Worm (Caenorhabditis elegans) whole organism, L3 larva: ENCODE measurements around the gene C34C12.8.

ENCODE experiments used
- R02D3.7 ChIP-seq: fragments of 150-350 bp; optimal IDR thresholded peaks from 2 replicates; lab custom pipeline; 2014; ENCODE audit warnings: missing biosample characterization, missing genetic modification characterization
- ZK546.5 ChIP-seq: sonication (generic microtip); optimal IDR thresholded peaks from 2 replicates; lab custom pipeline; 2017; ENCODE audit warnings: missing biosample characterization, missing genetic modification characterization
- aly-2 ChIP-seq: fragments of 150-350 bp; optimal IDR thresholded peaks from 2 replicates; lab custom pipeline; 2014; ENCODE audit warnings: missing biosample characterization, missing genetic modification characterization
- ama-1 ChIP-seq: fragments of 150-350 bp; optimal IDR thresholded peaks from 2 replicates; lab custom pipeline; 2018
- ceh-16 ChIP-seq: sonication (generic microtip); optimal IDR thresholded peaks from 2 replicates; lab custom pipeline; 2017; ENCODE audit warnings: missing biosample characterization, missing genetic modification characterization
- ceh-28 ChIP-seq: fragments of 150-350 bp; optimal IDR thresholded peaks from 2 replicates; lab custom pipeline; 2014; ENCODE audit warnings: missing biosample characterization, missing genetic modification reagents, missing genetic modification characterization
- ceh-82 ChIP-seq: fragments of 150-350 bp; optimal IDR thresholded peaks from 2 replicates; lab custom pipeline; 2014; ENCODE audit warnings: missing biosample characterization, missing genetic modification characterization
- ceh-9 ChIP-seq: sonication (generic microtip); optimal IDR thresholded peaks from 2 replicates; lab custom pipeline; 2018; ENCODE audit warnings: missing biosample characterization, missing genetic modification characterization
- daf-12 ChIP-seq: fragments of 150-350 bp; optimal IDR thresholded peaks from 2 replicates; lab custom pipeline; 2014; ENCODE audit warnings: missing biosample characterization, missing genetic modification reagents, missing genetic modification characterization
- egl-27 ChIP-seq: sonication (generic microtip); optimal IDR thresholded peaks from 4 replicates; lab custom pipeline; 2017; ENCODE audit warnings: missing biosample characterization, missing genetic modification reagents, missing genetic modification characterization
- egl-5 ChIP-seq: fragments of 150-350 bp; optimal IDR thresholded peaks from 2 replicates; lab custom pipeline; 2017; ENCODE audit warnings: missing biosample characterization, missing genetic modification reagents, missing genetic modification characterization, inconsistent platforms
- elt-1 ChIP-seq: fragments of 150-350 bp; optimal IDR thresholded peaks from 2 replicates; lab custom pipeline; 2014; ENCODE audit warnings: missing biosample characterization, missing genetic modification characterization
- elt-2 ChIP-seq: sonication (generic microtip); optimal IDR thresholded peaks from 2 replicates; lab custom pipeline; 2016; ENCODE audit warnings: missing genetic modification reagents, mild to moderate bottlenecking, missing genetic modification characterization, missing compliant biosample characterization
- elt-3 ChIP-seq, 3 experiments: fragments of 150-350 bp in 1 of 3; sonication (generic microtip) in 2 of 3; optimal IDR thresholded peaks; 2 replicates in 2 of 3; 4 replicates in 1 of 3; lab custom pipeline; 2014 to 2017; ENCODE audit warnings: missing biosample characterization in 3 of 3, missing genetic modification characterization in 3 of 3
- eor-1 ChIP-seq, 2 experiments: fragments of 150-350 bp; optimal IDR thresholded peaks; 2 replicates each; lab custom pipeline; 2014 to 2018; ENCODE audit warnings: missing biosample characterization in 2 of 2, missing genetic modification characterization in 2 of 2
- fkh-10 ChIP-seq: sonication (generic microtip); optimal IDR thresholded peaks from 2 replicates; lab custom pipeline; 2017; ENCODE audit warnings: missing biosample characterization, missing genetic modification reagents, missing genetic modification characterization
- fkh-2 ChIP-seq: fragments of 150-350 bp; optimal IDR thresholded peaks from 2 replicates; lab custom pipeline; 2014; ENCODE audit warnings: missing biosample characterization, missing genetic modification reagents, missing genetic modification characterization
- fos-1 ChIP-seq: fragments of 150-350 bp; optimal IDR thresholded peaks from 2 replicates; lab custom pipeline; 2014; ENCODE audit warnings: missing biosample characterization, missing genetic modification characterization
- hmg-11 ChIP-seq: sonication (generic microtip); optimal IDR thresholded peaks from 2 replicates; lab custom pipeline; 2016; ENCODE audit warnings: missing genetic modification characterization, missing compliant biosample characterization
- jun-1 ChIP-seq: fragments of 150-350 bp; optimal IDR thresholded peaks from 2 replicates; lab custom pipeline; 2014; ENCODE audit warnings: missing biosample characterization, missing genetic modification reagents, missing genetic modification characterization
- lin-15B ChIP-seq: fragments of 150-350 bp; optimal IDR thresholded peaks from 2 replicates; lab custom pipeline; 2014; ENCODE audit warnings: missing biosample characterization, missing genetic modification characterization
- lin-39 ChIP-seq: fragments of 150-350 bp; optimal IDR thresholded peaks from 2 replicates; lab custom pipeline; 2018; ENCODE audit warnings: missing biosample characterization, missing genetic modification reagents, missing genetic modification characterization
- lsy-12 ChIP-seq: sonication (generic microtip); optimal IDR thresholded peaks from 2 replicates; lab custom pipeline; 2016; ENCODE audit warnings: mild to moderate bottlenecking, missing genetic modification characterization, missing compliant biosample characterization
- mdl-1 ChIP-seq: fragments of 150-350 bp; optimal IDR thresholded peaks from 2 replicates; lab custom pipeline; 2014; ENCODE audit warnings: missing biosample characterization, missing genetic modification characterization
- mml-1 ChIP-seq: fragments of 150-350 bp; sonication (generic microtip); optimal IDR thresholded peaks from 3 replicates; lab custom pipeline; 2014; ENCODE audit warnings: missing biosample characterization, missing genetic modification characterization
- nfya-1 ChIP-seq: sonication (generic microtip); optimal IDR thresholded peaks from 2 replicates; lab custom pipeline; 2017; ENCODE audit warnings: missing genetic modification characterization, mild to moderate bottlenecking, missing compliant biosample characterization, antibody characterized with exemption, moderate library complexity; ENCODE audit not compliant: insufficient read depth
- nhr-11 ChIP-seq: fragments of 150-350 bp; optimal IDR thresholded peaks from 2 replicates; lab custom pipeline; 2014; ENCODE audit warnings: missing biosample characterization, missing genetic modification characterization
- nhr-12 ChIP-seq: fragments of 150-350 bp; optimal IDR thresholded peaks from 2 replicates; lab custom pipeline; 2014; ENCODE audit warnings: missing biosample characterization, missing genetic modification characterization
- nhr-23 ChIP-seq: fragments of 150-350 bp; optimal IDR thresholded peaks from 2 replicates; lab custom pipeline; 2014; ENCODE audit warnings: missing biosample characterization, missing genetic modification reagents, missing genetic modification characterization
- nhr-237 ChIP-seq: fragments of 150-350 bp; optimal IDR thresholded peaks from 2 replicates; lab custom pipeline; 2014; ENCODE audit warnings: missing biosample characterization, missing genetic modification characterization
- nhr-25 ChIP-seq: sonication (generic microtip); optimal IDR thresholded peaks from 2 replicates; lab custom pipeline; 2017; ENCODE audit warnings: missing biosample characterization, missing genetic modification characterization
- nhr-28 ChIP-seq: fragments of 150-350 bp; optimal IDR thresholded peaks from 2 replicates; lab custom pipeline; 2014; ENCODE audit warnings: missing biosample characterization, missing genetic modification characterization
- nhr-43 ChIP-seq: sonication (generic microtip); optimal IDR thresholded peaks from 2 replicates; lab custom pipeline; 2016; ENCODE audit warnings: mild to moderate bottlenecking, missing genetic modification characterization, missing compliant biosample characterization; ENCODE audit not compliant: poor library complexity, severe bottlenecking
- nhr-67 ChIP-seq: fragments of 150-350 bp; optimal IDR thresholded peaks from 2 replicates; lab custom pipeline; 2014; ENCODE audit warnings: missing biosample characterization, missing genetic modification characterization
- nhr-76 ChIP-seq: fragments of 150-350 bp; sonication (generic microtip); optimal IDR thresholded peaks from 5 replicates; lab custom pipeline; 2014; ENCODE audit warnings: missing biosample characterization, missing genetic modification characterization
- nhr-77 ChIP-seq: fragments of 150-350 bp; optimal IDR thresholded peaks from 2 replicates; lab custom pipeline; 2014; ENCODE audit warnings: missing biosample characterization, missing genetic modification characterization
- pha-4 ChIP-seq: fragments of 150-350 bp; optimal IDR thresholded peaks from 2 replicates; lab custom pipeline; 2014; ENCODE audit warnings: missing biosample characterization, missing genetic modification reagents, missing genetic modification characterization
- pqm-1 ChIP-seq: fragments of 150-350 bp; optimal IDR thresholded peaks from 2 replicates; lab custom pipeline; 2017; ENCODE audit warnings: missing biosample characterization, missing genetic modification characterization, inconsistent platforms
- sea-2 ChIP-seq: fragments of 150-350 bp; sonication (generic microtip); optimal IDR thresholded peaks from 4 replicates; lab custom pipeline; 2014; ENCODE audit warnings: missing biosample characterization, missing genetic modification reagents, missing genetic modification characterization
- skn-1 ChIP-seq: fragments of 150-350 bp; optimal IDR thresholded peaks from 2 replicates; lab custom pipeline; 2014; ENCODE audit warnings: missing biosample characterization, missing genetic modification characterization
- snpc-4 ChIP-seq: fragments of 150-350 bp; optimal IDR thresholded peaks from 2 replicates; lab custom pipeline; 2014; ENCODE audit warnings: missing biosample characterization, missing genetic modification characterization
- tbx-2 ChIP-seq: sonication (generic microtip); optimal IDR thresholded peaks from 2 replicates; lab custom pipeline; 2016; ENCODE audit warnings: mild to moderate bottlenecking, missing genetic modification characterization, missing compliant biosample characterization
- unc-39 ChIP-seq: sonication (generic microtip); optimal IDR thresholded peaks from 4 replicates; lab custom pipeline; 2017; ENCODE audit warnings: missing biosample characterization, missing genetic modification characterization
- unc-62 ChIP-seq: fragments of 150-350 bp; sonication (generic microtip); optimal IDR thresholded peaks from 4 replicates; lab custom pipeline; 2014; ENCODE audit warnings: missing biosample characterization, missing genetic modification reagents, missing genetic modification characterization
- zag-1 ChIP-seq: fragments of 150-350 bp; optimal IDR thresholded peaks from 2 replicates; lab custom pipeline; 2014; ENCODE audit warnings: missing biosample characterization, missing genetic modification characterization
- ztf-11 ChIP-seq: fragments of 150-350 bp; optimal IDR thresholded peaks from 2 replicates; lab custom pipeline; 2014; ENCODE audit warnings: missing biosample characterization, missing genetic modification characterization
- ztf-4 ChIP-seq: fragments of 150-350 bp; optimal IDR thresholded peaks from 2 replicates; lab custom pipeline; 2014; ENCODE audit warnings: missing biosample characterization, missing genetic modification characterization

C34C12.8 gene

ce11 chrIII:3460061-3460460, at the start of gene C34C12.8:
Gene C34C12.8, plus strand, starts transcription at chrIII:3460406.
- TF ChIP-seq unc-39 (tag; lab: Kevin White, UChicago): no peak
- TF ChIP-seq ceh-82 (tag; lab: Kevin White, UChicago): peak; percentile 83
- peak; percentile 57 for TF ChIP-seq nhr-11
- TF ChIP-seq pqm-1 (tag; lab: Kevin White, UChicago): peak; percentile 1
- no peak for TF ChIP-seq sea-2 (GFP tag; lab: Kevin White, UChicago)
- TF ChIP-seq fkh-2 (tag; lab: Kevin White, UChicago): no peak
- no peak for TF ChIP-seq mml-1 (tag; lab: Kevin White, UChicago)
- peak; percentile 94 for TF ChIP-seq nhr-43 (tag; lab: Kevin White, UChicago)
- no peak for TF ChIP-seq nhr-12 (tag; lab: Kevin White, UChicago)
- no peak for TF ChIP-seq ceh-9 (tag; lab: Kevin White, UChicago)
- TF ChIP-seq lin-15B (tag; lab: Kevin White, UChicago): peak; percentile 97
- TF ChIP-seq ZK546.5 (tag; lab: Kevin White, UChicago): peak; percentile 20
- no peak for TF ChIP-seq fos-1 (tag; lab: Kevin White, UChicago)
- TF ChIP-seq tbx-2 (tag; lab: Kevin White, UChicago): peak; percentile 93
- TF ChIP-seq R02D3.7: peak; percentile 89
- TF ChIP-seq ama-1 (lab: Kevin White, UChicago): peak; percentile 62
- peak; percentile 95 for TF ChIP-seq pha-4
- peak; percentile 37 for TF ChIP-seq zag-1 (tag; lab: Kevin White, UChicago)
- TF ChIP-seq jun-1 (tag; lab: Kevin White, UChicago): peak; percentile 93
- peak; percentile 86 for TF ChIP-seq snpc-4 (tag; lab: Kevin White, UChicago)
- TF ChIP-seq lsy-12: peak; percentile 91
- TF ChIP-seq egl-27 (tag; lab: Kevin White, UChicago): peak; percentile 53
- peak; percentile 31 for TF ChIP-seq elt-1 (tag; lab: Kevin White, UChicago)
- TF ChIP-seq nhr-67 (tag; lab: Kevin White, UChicago): no peak
- TF ChIP-seq nhr-237: no peak
- peak; percentile 89 for TF ChIP-seq hmg-11 (tag; lab: Kevin White, UChicago)
- peak; percentile 83 for TF ChIP-seq nhr-77 (tag; lab: Kevin White, UChicago)
- peak; percentile 98 for TF ChIP-seq nhr-23 (tag; lab: Kevin White, UChicago)
- TF ChIP-seq nhr-25 (tag; lab: Kevin White, UChicago): peak; percentile 94
- peak; percentile 28 for TF ChIP-seq ztf-4 (tag; lab: Kevin White, UChicago)
- no peak for TF ChIP-seq ceh-16 (tag; lab: Kevin White, UChicago)
- TF ChIP-seq aly-2 (tag; lab: Kevin White, UChicago): no peak
- TF ChIP-seq eor-1 (tag; optimal IDR thresholded peaks at IDR 0.05; lab: Kevin White, UChicago): peak in 1 of 2 experiments; percentile 30
- TF ChIP-seq unc-62 (GFP tag; lab: Kevin White, UChicago): peak; percentile 6
- peak; percentile 95 for TF ChIP-seq nfya-1 (tag; lab: Kevin White, UChicago)
- no peak for TF ChIP-seq nhr-28
- TF ChIP-seq elt-3 (tag; optimal IDR thresholded peaks at IDR 0.05; lab: Kevin White, UChicago): no peak
- peak; percentile 70 for TF ChIP-seq nhr-76
- TF ChIP-seq daf-12 (tag; lab: Kevin White, UChicago): no peak
- TF ChIP-seq skn-1 (tag; lab: Kevin White, UChicago): peak; percentile 71
- peak; percentile 66 for TF ChIP-seq egl-5 (tag; lab: Kevin White, UChicago)
- peak; percentile 66 for TF ChIP-seq elt-2 (tag; lab: Kevin White, UChicago)
- TF ChIP-seq lin-39 (tag; lab: Kevin White, UChicago): peak; percentile 80
- peak; percentile 89 for TF ChIP-seq fkh-10
- no peak for TF ChIP-seq mdl-1
- TF ChIP-seq ztf-11 (tag; lab: Kevin White, UChicago): no peak
- TF ChIP-seq ceh-28 (tag; lab: Kevin White, UChicago): peak; percentile 87
- TF ChIP-seq, all 47 proteins: peak for 31
